Fruit fly (Drosophila melanogaster) whole organism, embryonic: ENCODE measurements around the gene Rchy1.

Source experiments
- B-H2 ChIP-seq: fragments of 200-800 bp; sonication (Bioruptor generic); optimal IDR thresholded peaks from 2 replicates; lab custom pipeline; 2018; ENCODE audit warnings: missing biosample characterization, mild to moderate bottlenecking, missing genetic modification characterization
- CG10209 ChIP-seq: fragments of 200-800 bp; sonication (Bioruptor generic); optimal IDR thresholded peaks from 3 replicates; lab custom pipeline; 2017; ENCODE audit warnings: missing biosample characterization, mild to moderate bottlenecking, missing genetic modification characterization, missing genetic modification reagents
- CG10366 ChIP-seq: fragments of 200-800 bp; sonication (Bioruptor generic); IDR thresholded peaks from 2 replicates; pipeline ENCODE4 v1.3.6; 2022; ENCODE audit warnings: missing biosample characterization, missing genetic modification characterization
- CG12071 ChIP-seq: fragments of 200-800 bp; sonication (Bioruptor generic); optimal IDR thresholded peaks from 3 replicates; lab custom pipeline; 2018; ENCODE audit warnings: missing biosample characterization, mild to moderate bottlenecking, missing genetic modification characterization
- CG13123 ChIP-seq: fragments of 200-800 bp; sonication (Bioruptor generic); optimal IDR thresholded peaks from 2 replicates; lab custom pipeline; 2016; ENCODE audit warnings: missing biosample characterization, missing genetic modification characterization
- CG15601 ChIP-seq: fragments of 200-800 bp; sonication (Bioruptor generic); optimal IDR thresholded peaks from 3 replicates; lab custom pipeline; 2019; ENCODE audit warnings: missing biosample characterization, mild to moderate bottlenecking, missing genetic modification characterization, moderate library complexity
- CG17912 ChIP-seq: fragments of 200-800 bp; sonication (Bioruptor generic); optimal IDR thresholded peaks from 2 replicates; lab custom pipeline; 2018; ENCODE audit warnings: missing biosample characterization, mild to moderate bottlenecking, missing genetic modification characterization
- CG30403 ChIP-seq: fragments of 200-800 bp; sonication (Bioruptor generic); optimal IDR thresholded peaks from 3 replicates; lab custom pipeline; 2016; ENCODE audit warnings: missing biosample characterization, missing genetic modification characterization
- CG33557 ChIP-seq: fragments of 200-800 bp; sonication (Bioruptor generic); optimal IDR thresholded peaks from 2 replicates; lab custom pipeline; 2019; ENCODE audit warnings: missing biosample characterization, mild to moderate bottlenecking, missing genetic modification characterization, moderate library complexity
- CG34376 ChIP-seq: fragments of 200-800 bp; sonication (Bioruptor generic); optimal IDR thresholded peaks from 2 replicates; lab custom pipeline; 2018; ENCODE audit warnings: missing biosample characterization, mild to moderate bottlenecking, missing genetic modification characterization
- CG3847 ChIP-seq: fragments of 200-800 bp; sonication (Bioruptor generic); IDR thresholded peaks from 2 replicates; pipeline ENCODE4 v1.3.6; 2022; ENCODE audit warnings: missing biosample characterization, missing genetic modification characterization
- CG4328 ChIP-seq: fragments of 200-800 bp; sonication (Bioruptor generic); optimal IDR thresholded peaks from 3 replicates; lab custom pipeline; 2017; ENCODE audit warnings: missing biosample characterization, missing genetic modification reagents, missing genetic modification characterization
- CG4360 ChIP-seq: fragments of 200-800 bp; sonication (Bioruptor generic); IDR thresholded peaks from 2 replicates; pipeline ENCODE4 v1.3.6; 2022; ENCODE audit warnings: missing biosample characterization, missing genetic modification characterization
- CG4424 ChIP-seq: fragments of 200-800 bp; sonication (Bioruptor generic); optimal IDR thresholded peaks from 3 replicates; lab custom pipeline; 2016; ENCODE audit warnings: missing biosample characterization, missing genetic modification characterization
- CG8478 ChIP-seq: fragments of >200 bp; optimal IDR thresholded peaks from 2 replicates; lab custom pipeline; 2018
- CG8765 ChIP-seq: fragments of 200-800 bp; sonication (Bioruptor generic); IDR thresholded peaks from 2 replicates; pipeline ENCODE4 v1.3.6; 2022; ENCODE audit warnings: missing biosample characterization, missing genetic modification characterization
- CG9727 ChIP-seq: fragments of 200-800 bp; sonication (Bioruptor generic); optimal IDR thresholded peaks from 3 replicates; lab custom pipeline; 2017; ENCODE audit warnings: missing biosample characterization, mild to moderate bottlenecking, missing genetic modification characterization
- CG9797 ChIP-seq: fragments of 200-800 bp; sonication (Bioruptor generic); optimal IDR thresholded peaks from 3 replicates; lab custom pipeline; 2018; ENCODE audit warnings: missing biosample characterization, mild to moderate bottlenecking, missing genetic modification characterization
- CHES-1-like ChIP-seq: fragments of 200-800 bp; sonication (Bioruptor generic); optimal IDR thresholded peaks from 2 replicates; lab custom pipeline; 2016; ENCODE audit warnings: missing biosample characterization, missing genetic modification characterization
- Deaf1 ChIP-seq: fragments of 200-800 bp; optimal IDR thresholded peaks from 3 replicates; lab custom pipeline; 2019; ENCODE audit warnings: missing biosample characterization, mild to moderate bottlenecking, missing genetic modification characterization, moderate library complexity
- Gsc ChIP-seq: fragments of 200-800 bp; sonication (Bioruptor generic); IDR thresholded peaks from 2 replicates; pipeline ENCODE4 v1.3.6; 2022; ENCODE audit warnings: missing biosample characterization, missing genetic modification characterization
- H15 ChIP-seq: fragments of 200-800 bp; sonication (Bioruptor generic); IDR thresholded peaks from 3 replicates; pipeline ENCODE4 v1.3.6; 2022; ENCODE audit warnings: missing biosample characterization, missing genetic modification characterization
- Med ChIP-seq: fragments of 200-800 bp; sonication (Bioruptor generic); peaks from one replicate; lab custom pipeline; 2016; ENCODE audit warnings: missing biosample characterization, missing genetic modification characterization, mild to moderate bottlenecking, inconsistent platforms, moderate library complexity
- Pdp1 ChIP-seq, 2 experiments: fragments of 200-800 bp; sonication (Bioruptor generic); optimal IDR thresholded peaks; 3 replicates each; lab custom pipeline; 2016; ENCODE audit warnings: missing biosample characterization in 2 of 2, missing genetic modification characterization in 2 of 2, mild to moderate bottlenecking in 1 of 2, moderate library complexity in 1 of 2
- YL-1 ChIP-seq: fragments of 200-800 bp; sonication (Bioruptor generic); optimal IDR thresholded peaks from 3 replicates; lab custom pipeline; 2017; ENCODE audit warnings: missing biosample characterization, mild to moderate bottlenecking, missing genetic modification characterization
- amos ChIP-seq: fragments of 200-800 bp; sonication (Bioruptor generic); IDR thresholded peaks from 2 replicates; pipeline ENCODE4 v1.3.6; 2022; ENCODE audit warnings: missing biosample characterization, missing genetic modification characterization; ENCODE audit not compliant: partially characterized antibody
- ase ChIP-seq: fragments of 200-800 bp; sonication (Bioruptor generic); IDR thresholded peaks from 3 replicates; pipeline ENCODE4 v1.3.6; 2022; ENCODE audit warnings: missing biosample characterization, missing genetic modification characterization
- bsh ChIP-seq, 2 experiments: fragments of 200-800 bp; sonication (Bioruptor generic); optimal IDR thresholded peaks; 2 replicates each; lab custom pipeline; 2017 to 2018; ENCODE audit warnings: mild to moderate bottlenecking in 2 of 2, missing biosample characterization in 2 of 2, missing genetic modification characterization in 2 of 2, moderate library complexity in 1 of 2
- chif ChIP-seq, 2 experiments: fragments of 200-800 bp; sonication (Bioruptor generic); optimal IDR thresholded peaks; 3 replicates each; lab custom pipeline; 2016; ENCODE audit warnings: missing biosample characterization in 2 of 2, missing genetic modification characterization in 2 of 2
- ci ChIP-seq: fragments of 200-800 bp; sonication (Bioruptor generic); IDR thresholded peaks from 3 replicates; pipeline ENCODE4 v1.3.6; 2022; ENCODE audit warnings: missing biosample characterization, missing genetic modification characterization
- corto ChIP-seq: fragments of 200-800 bp; sonication (Bioruptor generic); optimal IDR thresholded peaks from 2 replicates; lab custom pipeline; 2016; ENCODE audit warnings: missing biosample characterization, mild to moderate bottlenecking, missing genetic modification characterization, moderate library complexity
- dm ChIP-seq: fragments of 200-800 bp; sonication (Bioruptor generic); optimal IDR thresholded peaks from 3 replicates; lab custom pipeline; 2016; ENCODE audit warnings: missing biosample characterization, missing genetic modification characterization
- mirr ChIP-seq: fragments of 200-800 bp; sonication (Bioruptor generic); optimal IDR thresholded peaks from 3 replicates; lab custom pipeline; 2018; ENCODE audit warnings: missing biosample characterization, mild to moderate bottlenecking, missing genetic modification characterization
- phol ChIP-seq: fragments of 200-800 bp; sonication (Bioruptor generic); optimal IDR thresholded peaks from 3 replicates; lab custom pipeline; 2018; ENCODE audit warnings: missing biosample characterization, mild to moderate bottlenecking, missing genetic modification characterization, moderate library complexity
- sens ChIP-seq: fragments of 200-800 bp; sonication (Bioruptor generic); peaks from one replicate; lab custom pipeline; 2016; ENCODE audit warnings: missing biosample characterization, missing genetic modification characterization
- sug ChIP-seq: fragments of 200-800 bp; optimal IDR thresholded peaks from 2 replicates; lab custom pipeline; 2019; ENCODE audit warnings: missing biosample characterization, mild to moderate bottlenecking, missing genetic modification characterization, moderate library complexity
- tx ChIP-seq: fragments of 200-800 bp; sonication (Bioruptor generic); optimal IDR thresholded peaks from 2 replicates; lab custom pipeline; 2016; ENCODE audit warnings: missing biosample characterization, missing genetic modification characterization
- vvl ChIP-seq: fragments of 200-800 bp; sonication (Bioruptor generic); IDR thresholded peaks from 2 replicates; pipeline ENCODE4 v1.3.6; 2022; ENCODE audit warnings: missing biosample characterization, missing genetic modification characterization
- wdn ChIP-seq: fragments of 200-800 bp; sonication (Bioruptor generic); IDR thresholded peaks from 2 replicates; pipeline ENCODE4 v1.3.6; 2022; ENCODE audit warnings: missing biosample characterization, missing genetic modification characterization

Rchy1 gene

dm6 chr2L:6423148-6423547, 42.3 kb downstream of the Rchy1 start, which contains the start of gene Tig (continued):
- TF ChIP-seq amos (GFP tag; lab: Robert Waterston, UW) (no peak), B-H2 (GFP tag; lab: Kevin White, UChicago) (no peak), H15 (GFP tag; lab: Robert Waterston, UW) (no peak), CG10366 (GFP tag; lab: Robert Waterston, UW) (no peak), CG8765 (GFP tag; lab: Robert Waterston, UW) (no peak), mirr (peak; percentile 39), CG4360 (GFP tag; lab: Robert Waterston, UW) (no peak), wdn (no peak), Deaf1 (tag; lab: Kevin White, UChicago) (peak; percentile 63), sug (tag; lab: Kevin White, UChicago) (peak; percentile 62), dm (GFP tag; lab: Kevin White, UChicago) (no peak), sens (peak; percentile 42), chif (GFP tag; optimal IDR thresholded peaks at IDR 0.05; lab: Kevin White, UChicago) (no peak), CG10209 (no peak), ci (GFP tag; lab: Robert Waterston, UW) (peak; percentile 20; the same call in 1 of the 3 replicates), CG12071 (GFP tag; lab: Kevin White, UChicago) (no peak), CHES-1-like (no peak), CG4328 (GFP tag; lab: Kevin White, UChicago) (no peak), CG13123 (GFP tag; lab: Kevin White, UChicago) (no peak), bsh (GFP tag; optimal IDR thresholded peaks at IDR 0.05; lab: Kevin White, UChicago) (no peak), CG33557 (GFP tag; lab: Kevin White, UChicago) (no peak), Pdp1 (GFP tag; optimal IDR thresholded peaks at IDR 0.05; lab: Kevin White, UChicago) (peak in 1 of 2 experiments; percentile 58), CG15601 (tag; lab: Kevin White, UChicago) (no peak), tx (GFP tag; lab: Kevin White, UChicago) (no peak), CG17912 (no peak), CG3847 (GFP tag; lab: Robert Waterston, UW) (no peak), vvl (GFP tag; lab: Robert Waterston, UW) (no peak), Gsc (GFP tag; lab: Robert Waterston, UW) (no peak), corto (no peak)

DNA sequence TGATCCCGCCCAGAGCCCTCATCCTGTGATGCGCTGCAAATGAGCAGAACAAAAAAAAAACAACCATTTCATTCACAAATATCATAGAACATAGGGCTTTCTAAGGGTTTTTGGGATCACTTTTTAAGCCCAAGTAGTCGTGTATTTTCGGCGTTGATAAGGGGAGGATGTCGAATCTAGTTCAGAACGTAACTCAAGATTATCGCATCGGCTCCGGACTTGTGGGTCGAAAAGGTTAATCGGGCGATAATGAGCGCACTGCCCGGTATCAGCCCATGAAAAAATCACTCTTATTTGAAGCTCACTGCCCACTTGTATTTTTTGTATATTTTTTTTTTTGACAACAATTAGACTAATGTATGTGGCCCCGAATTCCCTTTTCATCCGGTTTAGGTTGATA, 43.0 kb downstream of the Rchy1 start:
- TF ChIP-seq CG34376 (GFP tag; lab: Kevin White, UChicago) (peak; percentile 31), ase (GFP tag; lab: Robert Waterston, UW) (no peak), YL-1 (GFP tag; lab: Kevin White, UChicago) (no peak), phol (tag; lab: Kevin White, UChicago) (no peak), CG9727 (no peak), CG8478 (no peak), CG9797 (GFP tag; lab: Kevin White, UChicago) (no peak), CG4424 (GFP tag; lab: Kevin White, UChicago) (no peak)

DNA sequence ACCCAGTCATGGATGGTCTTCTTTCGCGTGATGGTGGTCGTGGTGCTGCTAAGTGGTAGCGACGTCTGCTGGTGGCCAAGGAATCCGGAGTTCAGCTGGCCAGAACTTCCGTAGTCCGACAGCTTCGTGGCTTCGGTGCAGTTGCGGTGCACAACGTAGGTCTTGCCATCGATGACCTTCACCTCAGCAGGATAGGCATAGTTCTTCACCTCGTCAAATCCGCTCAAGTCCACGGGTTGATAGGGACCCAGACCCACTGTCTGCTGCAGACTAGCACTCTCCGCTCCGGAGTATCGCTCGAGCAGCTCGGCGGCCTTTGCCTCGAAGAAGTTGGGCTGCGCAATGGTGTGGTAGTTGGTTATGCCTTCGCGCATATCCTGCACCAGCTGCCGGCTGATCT, 44.0 kb downstream of the Rchy1 start:
- TF ChIP-seq CG30403 (GFP tag; lab: Kevin White, UChicago) (no peak), Med (GFP tag; lab: Kevin White, UChicago) (peak; percentile 53)
